Fruit fly (Drosophila melanogaster): ENCODE measurements around the gene wac.

wac gene

DNA sequence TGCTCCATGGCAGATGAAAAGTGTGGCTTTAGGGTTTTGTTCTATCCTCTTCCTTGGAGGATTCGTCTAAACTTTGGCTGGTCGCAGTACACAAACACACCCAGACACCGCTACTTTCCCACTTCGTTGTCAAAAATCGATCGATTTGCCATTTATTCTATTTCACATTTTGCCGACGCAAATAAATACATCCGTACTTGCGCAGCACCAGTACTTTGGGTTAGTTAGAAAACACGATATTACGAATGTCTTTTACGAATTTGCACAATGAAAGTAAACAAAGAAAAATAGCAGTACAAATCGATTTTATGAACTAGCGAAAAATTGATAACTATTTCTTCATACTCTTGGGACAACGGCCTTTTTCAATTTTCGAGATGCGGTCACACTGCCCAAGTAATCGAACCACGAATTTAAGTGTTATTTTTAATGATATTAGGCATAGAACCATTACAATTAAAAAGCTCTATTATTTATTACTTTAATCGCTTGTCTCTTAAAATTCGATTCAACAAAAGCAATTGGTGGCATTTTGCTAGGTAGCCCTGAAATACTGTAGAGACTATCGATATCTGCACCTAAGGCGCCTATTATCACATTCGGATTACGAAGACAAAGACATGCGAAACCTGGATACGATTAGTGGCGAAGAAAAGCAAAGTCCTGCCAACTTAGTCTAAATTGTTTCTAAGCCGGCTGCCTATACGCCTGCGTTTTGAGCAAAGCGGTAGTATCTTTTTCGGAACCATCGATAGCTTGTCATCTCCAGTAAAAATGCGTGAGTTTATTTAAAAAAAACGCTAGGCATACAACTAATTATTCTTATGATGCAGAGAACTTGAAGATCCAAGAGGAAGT, at the start of gene wac, which contains the start of gene DIP2 (continued):
- TF ChIP-seq fu2 (GFP tag; optimal IDR thresholded peaks at IDR 0.05) (peak; percentile 78), CG3281 (GFP tag; optimal IDR thresholded peaks at IDR 0.05) (peak; percentile 57), Nf-YA (GFP tag; IDR thresholded peaks at IDR 0.05) (no peak), Eip74EF (GFP tag; optimal IDR thresholded peaks at IDR 0.05) (no peak), mirr (GFP tag; optimal IDR thresholded peaks at IDR 0.05) (peak; percentile 48), Doc3 (GFP tag; IDR thresholded peaks at IDR 0.05; ENCODE audit: partially characterized antibody) (peak; percentile 86), Hmx (GFP tag; optimal IDR thresholded peaks at IDR 0.05) (no peak), CkIIα-i1 (GFP tag; IDR thresholded peaks at IDR 0.05) (no peak), da (GFP tag; optimal IDR thresholded peaks at IDR 0.05) (peak; percentile 69), Abd-B (GFP tag; optimal IDR thresholded peaks at IDR 0.05) (no peak), MESR4 (GFP tag; optimal IDR thresholded peaks at IDR 0.05) (peak; percentile 51), CG31365 (tag; optimal IDR thresholded peaks at IDR 0.05) (peak; percentile 53), CG10959 (GFP tag; IDR thresholded peaks at IDR 0.05) (no peak), fd96Cb (tag; optimal IDR thresholded peaks at IDR 0.05) (peak; percentile 42), fru (optimal IDR thresholded peaks at IDR 0.05) (no peak), Rx (GFP tag; IDR thresholded peaks at IDR 0.05) (peak; percentile 34), Trl (optimal IDR thresholded peaks at IDR 0.05) (no peak), Trl (GFP tag; optimal IDR thresholded peaks at IDR 0.05) (peak; percentile 92), CG32772 (GFP tag; IDR thresholded peaks at IDR 0.05) (peak; percentile 71), D19A (tag; optimal IDR thresholded peaks at IDR 0.05) (peak; percentile 54), CG34422 (GFP tag; IDR thresholded peaks at IDR 0.05) (peak; percentile 82), CG11456 (GFP tag; IDR thresholded peaks at IDR 0.05) (peak; percentile 88), dmrt11E (tag; optimal IDR thresholded peaks at IDR 0.05) (peak; percentile 23), yki (optimal IDR thresholded peaks at IDR 0.05) (no peak), CG11504 (tag; optimal IDR thresholded peaks at IDR 0.05) (no peak), pnt (GFP tag; optimal IDR thresholded peaks at IDR 0.05) (peak; percentile 75), jing (GFP tag; optimal IDR thresholded peaks at IDR 0.05) (no peak), sisA (GFP tag; IDR thresholded peaks at IDR 0.05) (peak; percentile 79), CG15073 (GFP tag; optimal IDR thresholded peaks at IDR 0.05) (no peak), CG8290 (GFP tag; optimal IDR thresholded peaks at IDR 0.05) (peak; percentile 60), CG8290 (tag; optimal IDR thresholded peaks at IDR 0.05) (peak; percentile 27 to 90), CG17568 (GFP tag; optimal IDR thresholded peaks at IDR 0.05) (no peak), CG3726 (GFP tag; IDR thresholded peaks at IDR 0.05) (no peak), CG33213 (GFP tag; optimal IDR thresholded peaks at IDR 0.05) (peak; percentile 91), CG1603 (tag; optimal IDR thresholded peaks at IDR 0.05) (peak; percentile 74), CG9797 (GFP tag; optimal IDR thresholded peaks at IDR 0.05) (peak; percentile 89), br (optimal IDR thresholded peaks at IDR 0.05) (no peak), CG6689 (GFP tag; IDR thresholded peaks at IDR 0.05) (peak; percentile 40; the same call in 1 of the 2 replicates), chn (GFP tag; optimal IDR thresholded peaks at IDR 0.05) (peak; percentile 83), HLH4C (GFP tag; IDR thresholded peaks at IDR 0.05; ENCODE audit: partially characterized antibody) (peak; percentile 86), CG16863 (GFP tag; optimal IDR thresholded peaks at IDR 0.05) (peak; percentile 78), CG7372 (GFP tag; IDR thresholded peaks at IDR 0.05) (peak; percentile 52), CG7357 (GFP tag; IDR thresholded peaks at IDR 0.05) (no peak; the same call in 2 of the 3 replicates), Sox102F (GFP tag; optimal IDR thresholded peaks at IDR 0.05) (no peak), toy (GFP tag; IDR thresholded peaks at IDR 0.05) (no peak), CG10267 (tag; optimal IDR thresholded peaks at IDR 0.05) (peak; percentile 79), zen2 (GFP tag; IDR thresholded peaks at IDR 0.05; ENCODE audit: partially characterized antibody) (peak; percentile 86), CG12219 (GFP tag; optimal IDR thresholded peaks at IDR 0.05) (peak; percentile 21), CG6683 (GFP tag; optimal IDR thresholded peaks at IDR 0.05) (peak; percentile 6), tgo (GFP tag; IDR thresholded peaks at IDR 0.05) (peak; percentile 71), croc (GFP tag; conservative IDR thresholded peaks at IDR 0.05) (no peak)

All from whole organism, embryonic.